Fruit fly (Drosophila melanogaster): ENCODE results near the gene CG31373.
A peak's percentile ranks its signal among the peaks of the same experiment; 100 is the strongest.

The CG31373 gene

DNA sequence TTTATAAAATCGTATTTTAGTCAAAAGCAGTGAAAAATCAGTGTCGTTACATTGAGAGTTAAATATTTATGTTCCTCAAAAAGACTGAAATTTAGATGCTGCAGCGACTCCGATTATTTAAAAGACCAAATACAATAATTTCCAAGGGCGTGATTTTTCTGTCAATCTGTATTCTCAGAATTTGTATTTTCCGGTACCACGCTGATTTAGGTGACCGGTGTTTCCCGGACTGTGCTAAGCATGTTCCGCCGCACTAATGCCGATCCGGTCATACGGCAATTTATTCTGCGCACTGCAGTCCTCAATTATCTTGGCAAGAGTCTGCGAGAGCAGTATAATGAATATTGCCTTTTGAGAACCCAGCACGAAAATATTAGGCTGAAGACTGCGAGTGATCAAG is 2.4 kb downstream of the CG31373 start, which contains the start of the genes CG31467 and CG14684:
CG31467 (minus strand) TSS at position 101 of the 400 bp plus-strand sequence.
CG14684 (plus strand) TSS at position 212 of the 400 bp plus-strand sequence.
- no peak for TF ChIP-seq woc (GFP tag; optimal IDR thresholded peaks at IDR 0.05)
- TF ChIP-seq rgr (GFP tag; optimal IDR thresholded peaks at IDR 0.05), result no peak
- TF ChIP-seq psq (GFP tag; optimal IDR thresholded peaks at IDR 0.05), result no peak
- no peak for TF ChIP-seq OdsH (GFP tag; optimal IDR thresholded peaks at IDR 0.05)
- TF ChIP-seq fru (GFP tag; optimal IDR thresholded peaks at IDR 0.05), result no peak
- TF ChIP-seq brk (GFP tag; optimal IDR thresholded peaks at IDR 0.05), result no peak
- no peak for TF ChIP-seq tai (GFP tag; optimal IDR thresholded peaks at IDR 0.05)
- no peak for TF ChIP-seq N (GFP tag; optimal IDR thresholded peaks at IDR 0.05)
- TF ChIP-seq GATAd (GFP tag; optimal IDR thresholded peaks at IDR 0.05), result no peak
- TF ChIP-seq br (GFP tag; optimal IDR thresholded peaks at IDR 0.05), result no peak
- TF ChIP-seq dl (GFP tag; optimal IDR thresholded peaks at IDR 0.05; ENCODE audit: insufficient read depth in 1 of 2, partially characterized antibody in 2 of 2), result no peak
- TF ChIP-seq Mio (GFP tag; optimal IDR thresholded peaks at IDR 0.05), result no peak
- no peak for TF ChIP-seq lola (GFP tag; optimal IDR thresholded peaks at IDR 0.05)
- no peak for TF ChIP-seq sage (GFP tag; optimal IDR thresholded peaks at IDR 0.05)
- no peak for TF ChIP-seq Hr83 (GFP tag; optimal IDR thresholded peaks at IDR 0.05; ENCODE audit: poor library complexity, severe bottlenecking)
- TF ChIP-seq Myc (optimal IDR thresholded peaks at IDR 0.05), result no peak
- no peak for TF ChIP-seq usp (GFP tag; optimal IDR thresholded peaks at IDR 0.05)

DNA sequence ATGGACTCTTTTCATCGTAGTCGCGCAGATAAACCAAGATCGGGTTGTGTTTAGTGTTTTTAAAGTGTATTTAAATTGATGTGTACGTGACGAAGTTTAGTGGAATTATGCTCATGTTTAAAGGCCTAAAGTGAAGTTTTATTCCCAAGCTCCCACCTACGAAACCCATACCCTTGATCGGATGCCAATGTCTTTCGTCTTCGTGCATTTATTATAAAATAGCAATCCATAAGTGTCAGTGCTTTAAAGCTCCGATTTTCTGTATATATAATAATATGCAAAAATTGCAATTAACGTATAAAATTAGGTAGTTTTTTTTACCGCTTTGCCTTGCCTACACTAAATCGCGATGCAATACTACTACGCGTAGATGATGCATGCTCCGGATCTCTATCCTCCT is 4.2 kb downstream of the CG31373 start, which contains the start of gene CG31391:
CG31391 (minus strand) TSS at position 101 of the 400 bp plus-strand sequence.
- TF ChIP-seq Vsx2 (GFP tag; optimal IDR thresholded peaks at IDR 0.05; ENCODE audit: partially characterized antibody) (no peak), Sp1 (GFP tag; optimal IDR thresholded peaks at IDR 0.05) (no peak), tai (GFP tag; optimal IDR thresholded peaks at IDR 0.05) (no peak), CG32264 (GFP tag; optimal IDR thresholded peaks at IDR 0.05) (no peak), sage (GFP tag; optimal IDR thresholded peaks at IDR 0.05) (no peak), Hnf4 (GFP tag; optimal IDR thresholded peaks at IDR 0.05) (no peak), Hr78 (GFP tag; optimal IDR thresholded peaks at IDR 0.05) (no peak)

DNA sequence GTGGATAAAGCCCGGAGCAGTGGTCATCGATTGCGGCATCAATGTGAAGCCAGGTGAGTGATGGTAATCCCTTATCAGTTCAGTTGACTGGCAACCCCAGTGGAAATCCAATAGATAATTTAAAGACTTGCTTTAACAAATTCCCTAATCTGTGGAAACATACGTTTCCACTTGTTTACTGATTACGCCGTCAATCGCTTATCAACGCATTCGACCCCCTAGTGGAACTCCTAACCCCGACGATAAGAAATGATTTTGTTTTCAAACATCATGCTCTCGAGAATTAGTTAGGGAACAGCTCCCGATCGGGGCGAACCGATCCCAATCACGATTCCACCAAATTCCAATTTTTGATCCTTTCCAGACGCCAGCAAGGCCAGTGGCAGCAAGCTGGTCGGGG is 8.5 kb downstream of the CG31373 start:
- TF ChIP-seq jim (GFP tag; optimal IDR thresholded peaks at IDR 0.05) (no peak), sv (GFP tag; optimal IDR thresholded peaks at IDR 0.05) (no peak), Jra (GFP tag; optimal IDR thresholded peaks at IDR 0.05) (no peak), GATAd (GFP tag; optimal IDR thresholded peaks at IDR 0.05) (no peak), CG9705 (GFP tag; optimal IDR thresholded peaks at IDR 0.05) (no peak), Vsx2 (GFP tag; optimal IDR thresholded peaks at IDR 0.05; ENCODE audit: partially characterized antibody) (no peak), Dif (GFP tag; optimal IDR thresholded peaks at IDR 0.05; ENCODE audit: partially characterized antibody) (no peak)

DNA sequence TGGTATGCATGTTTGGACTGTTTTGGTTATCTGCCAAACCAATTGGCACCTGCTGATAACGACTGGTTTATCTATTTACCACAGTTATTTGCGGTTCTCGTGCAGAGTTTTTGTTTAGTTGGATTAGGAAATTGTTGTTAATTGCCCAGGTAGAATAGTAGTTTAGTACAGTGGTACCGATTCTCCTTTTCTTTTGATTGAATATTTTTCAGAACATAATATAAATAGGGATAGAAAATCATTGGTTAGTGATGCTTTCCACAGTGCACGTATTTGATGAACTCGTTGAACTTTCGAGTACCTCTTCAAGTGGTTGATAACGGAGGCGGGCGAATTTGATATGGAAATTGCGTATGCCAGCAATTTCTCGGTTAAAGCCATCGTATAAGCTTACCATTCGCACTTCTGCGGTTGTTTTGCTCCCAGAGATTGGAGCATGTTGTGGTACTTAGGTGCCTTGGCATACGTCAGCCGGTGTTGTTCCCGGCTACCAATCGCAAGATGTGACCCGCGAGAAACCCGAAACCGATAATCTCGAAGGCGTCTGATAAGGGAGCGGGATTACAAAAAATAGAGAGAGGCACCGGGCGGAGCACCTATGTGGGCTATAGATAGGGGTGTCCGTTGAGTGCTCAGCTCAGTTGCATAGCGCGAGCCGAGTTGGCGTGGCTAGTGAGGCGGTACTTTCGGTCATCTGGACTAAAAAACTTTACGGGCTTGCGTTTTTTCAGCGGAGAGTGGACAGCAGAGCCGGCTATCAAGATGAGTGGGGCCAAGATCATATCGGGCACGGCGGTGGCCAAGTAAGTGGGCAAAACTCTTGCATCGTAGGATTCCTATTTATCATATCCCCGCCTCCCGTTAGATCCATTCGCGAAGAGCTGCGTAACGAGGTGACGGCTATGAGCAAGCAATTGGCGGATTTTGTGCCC is 9.9 kb downstream of the CG31373 start:
- TF ChIP-seq Dif (GFP tag; optimal IDR thresholded peaks at IDR 0.05; ENCODE audit: partially characterized antibody), result peak; percentile 44
- TF ChIP-seq rgr (GFP tag; optimal IDR thresholded peaks at IDR 0.05), result no peak
- TF ChIP-seq Rel (GFP tag; optimal IDR thresholded peaks at IDR 0.05), result no peak
- peak; percentile 95 for TF ChIP-seq Rel (tag; optimal IDR thresholded peaks at IDR 0.05)
- peak in 1 of 2 experiments; percentile 5 for TF ChIP-seq foxo (GFP tag; optimal IDR thresholded peaks at IDR 0.05)

DNA sequence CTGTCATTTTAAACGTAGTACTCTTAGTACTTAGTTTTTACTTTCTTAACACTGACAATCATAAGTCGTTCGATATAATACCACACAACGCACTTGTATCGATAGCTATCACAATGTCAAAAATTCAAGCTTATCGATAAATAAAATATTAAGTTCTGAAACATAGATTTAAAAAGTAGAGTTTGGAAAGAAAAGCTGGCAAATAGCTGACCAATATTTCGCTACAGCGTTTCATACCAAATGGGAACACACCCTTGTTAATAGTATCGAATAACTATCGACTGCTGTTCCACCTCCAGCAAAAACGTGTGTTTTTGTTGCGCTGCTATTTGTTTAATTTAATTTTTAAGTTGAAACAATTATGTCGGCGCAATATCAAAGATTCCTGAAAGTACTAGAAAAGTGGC is 12.8 kb downstream of the CG31373 start, which contains the start of the genes pug, CG14683 and CG46459:
pug (plus strand) TSS at position 164 of the 407 bp plus-strand sequence.
CG14683 (plus strand) TSS at position 277 of the 407 bp plus-strand sequence.
CG46459 (plus strand) TSS at position 277 of the 407 bp plus-strand sequence.
- peak; percentile 11 for TF ChIP-seq Hr83 (GFP tag; optimal IDR thresholded peaks at IDR 0.05; ENCODE audit: poor library complexity, severe bottlenecking)
- TF ChIP-seq CG9705 (GFP tag; optimal IDR thresholded peaks at IDR 0.05), result no peak
- TF ChIP-seq Hnf4 (GFP tag; optimal IDR thresholded peaks at IDR 0.05), result no peak
- TF ChIP-seq Mio (GFP tag; optimal IDR thresholded peaks at IDR 0.05), result no peak
- peak; percentile 55 for TF ChIP-seq Jra (GFP tag; optimal IDR thresholded peaks at IDR 0.05)
- no peak for TF ChIP-seq CG32264 (GFP tag; optimal IDR thresholded peaks at IDR 0.05)
- no peak for TF ChIP-seq sage (GFP tag; optimal IDR thresholded peaks at IDR 0.05)
- TF ChIP-seq psq (GFP tag; optimal IDR thresholded peaks at IDR 0.05), result no peak
- no peak for TF ChIP-seq CrebA (GFP tag; optimal IDR thresholded peaks at IDR 0.05; ENCODE audit: borderline replicate concordance)
- TF ChIP-seq brk (GFP tag; optimal IDR thresholded peaks at IDR 0.05), result no peak
- TF ChIP-seq dl (GFP tag; optimal IDR thresholded peaks at IDR 0.05; ENCODE audit: insufficient read depth in 1 of 2, partially characterized antibody in 2 of 2), result no peak
- TF ChIP-seq N (GFP tag; optimal IDR thresholded peaks at IDR 0.05), result no peak
- no peak for TF ChIP-seq Dfd (GFP tag; optimal IDR thresholded peaks at IDR 0.05)
- peak; percentile 32 for TF ChIP-seq ey (GFP tag; optimal IDR thresholded peaks at IDR 0.05)
- TF ChIP-seq Myc (optimal IDR thresholded peaks at IDR 0.05), result peak; percentile 31
- no peak for TF ChIP-seq Abd-B (GFP tag; optimal IDR thresholded peaks at IDR 0.05)
- no peak for TF ChIP-seq dmrt93B (GFP tag; optimal IDR thresholded peaks at IDR 0.05)
- TF ChIP-seq Hr78 (GFP tag; optimal IDR thresholded peaks at IDR 0.05), result no peak
- TF ChIP-seq fru (GFP tag; optimal IDR thresholded peaks at IDR 0.05), result peak; percentile 49
- TF ChIP-seq tai (GFP tag; optimal IDR thresholded peaks at IDR 0.05), result no peak
- TF ChIP-seq dsf (GFP tag; optimal IDR thresholded peaks at IDR 0.05; ENCODE audit: borderline replicate concordance), result no peak
- TF ChIP-seq pan (optimal IDR thresholded peaks at IDR 0.05), result no peak
- TF ChIP-seq jim (GFP tag; optimal IDR thresholded peaks at IDR 0.05), result no peak
- peak; percentile 40 for TF ChIP-seq sv (GFP tag; optimal IDR thresholded peaks at IDR 0.05)
- peak; percentile 46 for TF ChIP-seq HLH106 (tag; optimal IDR thresholded peaks at IDR 0.05)
- TF ChIP-seq rgr (GFP tag; optimal IDR thresholded peaks at IDR 0.05), result peak; percentile 33
- no peak for TF ChIP-seq Dif (GFP tag; optimal IDR thresholded peaks at IDR 0.05; ENCODE audit: partially characterized antibody)

All from whole organism, wandering third instar larva.